Worm (Caenorhabditis elegans) whole organism, L4/young adult: ENCODE measurements around the gene ctns-1.

ENCODE experiments used
- W03F9.2 ChIP-seq: fragments of 150-350 bp; optimal IDR thresholded peaks from 2 replicates; lab custom pipeline; 2014; ENCODE audit warnings: missing biosample characterization, missing genetic modification characterization
- dao-5 ChIP-seq: sonication (generic microtip); optimal IDR thresholded peaks from 2 replicates; lab custom pipeline; 2016; ENCODE audit warnings: missing genotype, missing genetic modification characterization, moderate library complexity, missing compliant biosample characterization
- him-1 ChIP-seq: sonication (generic microtip); optimal IDR thresholded peaks from 2 replicates; lab custom pipeline; 2016; ENCODE audit warnings: missing genotype, missing genetic modification reagents, missing genetic modification characterization, missing compliant biosample characterization

- no peak for TF ChIP-seq W03F9.2 (tag; lab: Kevin White, UChicago)
- TF ChIP-seq him-1 = no peak
- TF ChIP-seq dao-5 (tag; lab: Kevin White, UChicago) = no peak
Measured at ce11 chrII:8174148-8174547, 37.4 kb upstream of the ctns-1 start.
